Worm (Caenorhabditis elegans) whole organism, L1 larva: Measurements from ENCODE around the gene acox-1.6.

ENCODE experiments used
- aly-2 ChIP-seq: fragments of 150-350 bp; optimal IDR thresholded peaks from 2 replicates; lab custom pipeline; 2014; ENCODE audit warnings: missing biosample characterization, missing genetic modification characterization
- ama-1 ChIP-seq: fragments of 150-350 bp; optimal IDR thresholded peaks from 2 replicates; lab custom pipeline; 2014
- fos-1 ChIP-seq: fragments of 150-350 bp; optimal IDR thresholded peaks from 2 replicates; lab custom pipeline; 2014; ENCODE audit warnings: missing biosample characterization, missing genetic modification characterization
- lin-13 ChIP-seq: fragments of 150-350 bp; optimal IDR thresholded peaks from 2 replicates; lab custom pipeline; 2014; ENCODE audit warnings: missing biosample characterization, missing genetic modification reagents, missing genetic modification characterization
- lin-39 ChIP-seq: fragments of 150-350 bp; optimal IDR thresholded peaks from 2 replicates; lab custom pipeline; 2014; ENCODE audit warnings: missing biosample characterization, missing genetic modification reagents, missing genetic modification characterization
- nhr-28 ChIP-seq: fragments of 150-350 bp; optimal IDR thresholded peaks from 2 replicates; lab custom pipeline; 2014; ENCODE audit warnings: missing biosample characterization, missing genetic modification characterization
- pax-3 ChIP-seq: fragments of 200-800 bp; sonication (Bioruptor generic); optimal IDR thresholded peaks from 2 replicates; lab custom pipeline; 2018; ENCODE audit warnings: mild to moderate bottlenecking, missing genetic modification characterization, moderate library complexity, missing compliant biosample characterization
- snpc-4 ChIP-seq: fragments of 150-350 bp; optimal IDR thresholded peaks from 2 replicates; lab custom pipeline; 2014; ENCODE audit warnings: missing biosample characterization, missing genetic modification characterization
- unc-62 ChIP-seq: fragments of 150-350 bp; optimal IDR thresholded peaks from 2 replicates; lab custom pipeline; 2014; ENCODE audit warnings: missing biosample characterization, missing genetic modification reagents, missing genetic modification characterization

DNA sequence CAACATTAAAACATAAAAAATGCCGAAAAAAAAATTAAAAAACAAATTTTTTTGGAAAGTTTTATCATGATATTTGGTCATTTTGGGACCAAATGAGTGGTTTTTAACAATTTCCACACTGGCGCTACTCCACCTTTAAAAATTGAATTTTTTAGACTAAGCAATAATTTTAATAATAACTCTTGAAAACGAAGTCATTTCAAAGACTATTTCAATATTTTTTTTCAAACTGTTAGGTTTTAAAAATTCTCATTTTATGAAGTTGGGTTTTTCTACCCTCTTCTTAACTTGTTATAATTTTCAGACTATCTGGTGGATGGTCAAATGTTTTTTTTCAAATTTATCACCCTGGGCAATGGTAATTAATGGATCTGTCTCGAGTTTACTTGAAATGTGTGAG lies 16.1 kb downstream of the acox-1.6 start, which contains the start of gene Y7A5A.8:
- TF ChIP-seq ama-1 (no peak), lin-39 (tag; lab: Kevin White, UChicago) (no peak), nhr-28 (tag; lab: Kevin White, UChicago) (no peak), pax-3 (no peak), aly-2 (tag; lab: Kevin White, UChicago) (no peak), lin-13 (GFP tag; lab: Kevin White, UChicago) (no peak), snpc-4 (tag; lab: Kevin White, UChicago) (no peak), fos-1 (tag; lab: Kevin White, UChicago) (no peak), unc-62 (GFP tag; lab: Kevin White, UChicago) (no peak)
